Worm (Caenorhabditis elegans) whole organism, L2 larva: Measurements from ENCODE around the gene C55A6.1.

ENCODE experiments used
- alr-1 ChIP-seq: fragments of 150-350 bp; optimal IDR thresholded peaks from 2 replicates; lab custom pipeline; 2014; ENCODE audit warnings: missing biosample characterization, missing genetic modification characterization
- aly-2 ChIP-seq: fragments of 150-350 bp; optimal IDR thresholded peaks from 2 replicates; lab custom pipeline; 2014; ENCODE audit warnings: missing biosample characterization, missing genetic modification characterization
- egl-27 ChIP-seq: sonication (generic microtip); optimal IDR thresholded peaks from 3 replicates; lab custom pipeline; 2017; ENCODE audit warnings: missing biosample characterization, missing genetic modification reagents, missing genetic modification characterization
- elt-1 ChIP-seq: fragments of 150-350 bp; optimal IDR thresholded peaks from 2 replicates; lab custom pipeline; 2014; ENCODE audit warnings: missing biosample characterization, missing genetic modification characterization
- elt-3 ChIP-seq: sonication (generic microtip); optimal IDR thresholded peaks from 2 replicates; lab custom pipeline; 2017; ENCODE audit warnings: missing biosample characterization, missing genetic modification characterization
- lin-13 ChIP-seq: fragments of 150-350 bp; optimal IDR thresholded peaks from 2 replicates; lab custom pipeline; 2014; ENCODE audit warnings: missing biosample characterization, missing genetic modification reagents, missing genetic modification characterization
- unc-39 ChIP-seq: fragments of 150-350 bp; optimal IDR thresholded peaks from 2 replicates; lab custom pipeline; 2014; ENCODE audit warnings: missing biosample characterization, missing genetic modification characterization

ce11 chrV:11520215-11520614, 15.4 kb upstream of the C55A6.1 start, which contains the start of the genes C55A6.11 and C55A6.7:
- TF ChIP-seq elt-1 = no peak
- TF ChIP-seq lin-13 (GFP tag; lab: Kevin White, UChicago) = no peak
- TF ChIP-seq elt-3 (tag; lab: Kevin White, UChicago) = no peak
- no peak for TF ChIP-seq alr-1 (tag; lab: Kevin White, UChicago)
- no peak for TF ChIP-seq aly-2 (tag; lab: Kevin White, UChicago)
- no peak for TF ChIP-seq egl-27
- TF ChIP-seq unc-39 (tag; lab: Kevin White, UChicago) = no peak
